Worm (Caenorhabditis elegans) whole organism, L1 larva: Measurements from ENCODE around the gene irld-65.

Experiments used
- C04F5.9 ChIP-seq: sonication (generic microtip); optimal IDR thresholded peaks from 2 replicates; lab custom pipeline; 2016; ENCODE audit warnings: missing genetic modification characterization, missing compliant biosample characterization
- Y116A8C.19 ChIP-seq: sonication (generic microtip); optimal IDR thresholded peaks from 2 replicates; lab custom pipeline; 2016; ENCODE audit warnings: missing compliant biosample characterization, missing genetic modification characterization, borderline replicate concordance
- alr-1 ChIP-seq: fragments of 200-800 bp; sonication (Bioruptor generic); optimal IDR thresholded peaks from 2 replicates; lab custom pipeline; 2018; ENCODE audit warnings: borderline replicate concordance, mild to moderate bottlenecking, missing genetic modification characterization, missing compliant biosample characterization
- aly-2 ChIP-seq: fragments of 150-350 bp; optimal IDR thresholded peaks from 2 replicates; lab custom pipeline; 2014; ENCODE audit warnings: missing biosample characterization, missing genetic modification characterization
- ama-1 ChIP-seq: fragments of 150-350 bp; optimal IDR thresholded peaks from 2 replicates; lab custom pipeline; 2014
- blmp-1 ChIP-seq: fragments of 150-350 bp; optimal IDR thresholded peaks from 2 replicates; lab custom pipeline; 2014; ENCODE audit warnings: missing biosample characterization, missing genetic modification characterization
- ceh-8 ChIP-seq: fragments of 200-800 bp; sonication (Bioruptor generic); optimal IDR thresholded peaks from 2 replicates; lab custom pipeline; 2018; ENCODE audit warnings: mild to moderate bottlenecking, missing genetic modification characterization, moderate library complexity, missing compliant biosample characterization
- ceh-82 ChIP-seq, 3 experiments: fragments of 150-350 bp in 1 of 3; sonication (generic microtip) in 2 of 3; optimal IDR thresholded peaks; 2 replicates each; lab custom pipeline; 2014 to 2017; ENCODE audit warnings: missing biosample characterization in 3 of 3, missing genetic modification characterization in 3 of 3
- ceh-90 ChIP-seq: sonication (generic microtip); optimal IDR thresholded peaks from 2 replicates; lab custom pipeline; 2016; ENCODE audit warnings: missing genetic modification characterization, missing compliant biosample characterization
- dpl-1 ChIP-seq, 3 experiments: fragments of 150-350 bp in 2 of 3; sonication (generic microtip) in 1 of 3; optimal IDR thresholded peaks; 2 replicates each; lab custom pipeline; 2014 to 2017; ENCODE audit warnings: missing biosample characterization in 3 of 3, missing genetic modification characterization in 3 of 3, missing genetic modification reagents in 3 of 3
- dsc-1 ChIP-seq: sonication (generic microtip); optimal IDR thresholded peaks from 2 replicates; lab custom pipeline; 2016; ENCODE audit warnings: mild to moderate bottlenecking, missing genetic modification characterization, missing compliant biosample characterization
- efl-3 ChIP-seq: fragments of 200-800 bp; sonication (Bioruptor generic); optimal IDR thresholded peaks from 2 replicates; lab custom pipeline; 2018; ENCODE audit warnings: mild to moderate bottlenecking, missing genetic modification characterization, missing compliant biosample characterization
- egl-27 ChIP-seq, 2 experiments: fragments of 150-350 bp in 1 of 2; sonication (generic microtip); optimal IDR thresholded peaks; 3 replicates each; lab custom pipeline; 2017 to 2018; ENCODE audit warnings: missing biosample characterization in 2 of 2, missing genetic modification characterization in 2 of 2, missing genetic modification reagents in 2 of 2
- ets-5 ChIP-seq: fragments of 200-800 bp; sonication (Bioruptor generic); IDR thresholded peaks from 2 replicates; pipeline ENCODE4 v1.3.6; 2022; ENCODE audit warnings: missing genetic modification characterization, missing compliant biosample characterization
- fkh-10 ChIP-seq: sonication (generic microtip); optimal IDR thresholded peaks from 2 replicates; lab custom pipeline; 2017; ENCODE audit warnings: missing biosample characterization, missing genetic modification reagents, missing genetic modification characterization
- hlh-17 ChIP-seq: fragments of 200-800 bp; sonication (Bioruptor generic); optimal IDR thresholded peaks from 2 replicates; lab custom pipeline; 2018; ENCODE audit warnings: missing genetic modification characterization, mild to moderate bottlenecking, missing compliant biosample characterization, moderate library complexity, borderline replicate concordance
- hpl-2 ChIP-seq: fragments of 150-350 bp; optimal IDR thresholded peaks from 2 replicates; lab custom pipeline; 2014; ENCODE audit warnings: missing biosample characterization, missing genetic modification reagents, missing genetic modification characterization
- irx-1 ChIP-seq: sonication (generic microtip); optimal IDR thresholded peaks from 2 replicates; lab custom pipeline; 2016; ENCODE audit warnings: missing genetic modification characterization, missing compliant biosample characterization
- jun-1 ChIP-seq: fragments of 150-350 bp; optimal IDR thresholded peaks from 2 replicates; lab custom pipeline; 2014; ENCODE audit warnings: missing biosample characterization, missing genetic modification reagents, missing genetic modification characterization
- lin-14 ChIP-seq: fragments of 200-800 bp; sonication (Bioruptor generic); optimal IDR thresholded peaks from 2 replicates; lab custom pipeline; 2018; ENCODE audit warnings: mild to moderate bottlenecking, missing genetic modification characterization, moderate library complexity, missing compliant biosample characterization
- mab-9 ChIP-seq: fragments of 200-800 bp; sonication (Bioruptor generic); IDR thresholded peaks from 2 replicates; pipeline ENCODE4 v1.3.6; 2022; ENCODE audit warnings: missing genetic modification reagents, missing genetic modification characterization, missing compliant biosample characterization
- mdl-1 ChIP-seq, 2 experiments: fragments of 150-350 bp; optimal IDR thresholded peaks; 2 replicates each; lab custom pipeline; 2014 to 2017; ENCODE audit warnings: missing biosample characterization in 2 of 2, missing genetic modification characterization in 2 of 2, inconsistent platforms in 1 of 2
- mef-2 ChIP-seq: fragments of 150-350 bp; optimal IDR thresholded peaks from 2 replicates; lab custom pipeline; 2014; ENCODE audit warnings: missing biosample characterization, missing genetic modification characterization
- mep-1 ChIP-seq: fragments of 150-350 bp; optimal IDR thresholded peaks from 2 replicates; lab custom pipeline; 2014; ENCODE audit warnings: missing biosample characterization, missing genetic modification characterization
- nhr-28 ChIP-seq: fragments of 150-350 bp; optimal IDR thresholded peaks from 2 replicates; lab custom pipeline; 2014; ENCODE audit warnings: missing biosample characterization, missing genetic modification characterization
- nhr-47 ChIP-seq: sonication (generic microtip); optimal IDR thresholded peaks from 2 replicates; lab custom pipeline; 2016; ENCODE audit warnings: mild to moderate bottlenecking, missing genetic modification characterization, moderate library complexity, missing compliant biosample characterization
- nhr-71 ChIP-seq: sonication (generic microtip); optimal IDR thresholded peaks from 2 replicates; lab custom pipeline; 2016; ENCODE audit warnings: mild to moderate bottlenecking, missing genetic modification characterization, moderate library complexity, missing compliant biosample characterization
- nhr-77 ChIP-seq: fragments of 150-350 bp; optimal IDR thresholded peaks from 2 replicates; lab custom pipeline; 2014; ENCODE audit warnings: missing biosample characterization, missing genetic modification characterization
- nhr-84 ChIP-seq: sonication (generic microtip); optimal IDR thresholded peaks from 2 replicates; lab custom pipeline; 2017; ENCODE audit warnings: missing biosample characterization, missing genetic modification characterization
- nhr-90 ChIP-seq: sonication (generic microtip); optimal IDR thresholded peaks from 2 replicates; lab custom pipeline; 2016; ENCODE audit warnings: mild to moderate bottlenecking, missing genetic modification characterization, missing compliant biosample characterization; ENCODE audit not compliant: poor library complexity
- pqm-1 ChIP-seq: sonication (generic microtip); optimal IDR thresholded peaks from 3 replicates; lab custom pipeline; 2017; ENCODE audit warnings: missing biosample characterization, missing genetic modification characterization
- skn-1 ChIP-seq: fragments of 150-350 bp; optimal IDR thresholded peaks from 2 replicates; lab custom pipeline; 2014; ENCODE audit warnings: missing biosample characterization, missing genetic modification characterization
- snu-23 ChIP-seq: sonication (generic microtip); optimal IDR thresholded peaks from 2 replicates; lab custom pipeline; 2016; ENCODE audit warnings: missing genetic modification characterization, missing compliant biosample characterization
- sptf-1 ChIP-seq: fragments of 150-350 bp; optimal IDR thresholded peaks from 2 replicates; lab custom pipeline; 2014; ENCODE audit warnings: missing biosample characterization, missing genetic modification characterization
- swsn-7 ChIP-seq: sonication (generic microtip); optimal IDR thresholded peaks from 2 replicates; lab custom pipeline; 2016; ENCODE audit warnings: missing genetic modification characterization, missing compliant biosample characterization
- unc-130 ChIP-seq: fragments of 150-350 bp; optimal IDR thresholded peaks from 2 replicates; lab custom pipeline; 2017; ENCODE audit warnings: missing biosample characterization, missing genetic modification characterization, inconsistent platforms
- unc-30 ChIP-seq: sonication (generic microtip); optimal IDR thresholded peaks from 2 replicates; lab custom pipeline; 2017; ENCODE audit warnings: missing biosample characterization, missing genetic modification characterization
- unc-62 ChIP-seq: fragments of 150-350 bp; optimal IDR thresholded peaks from 2 replicates; lab custom pipeline; 2014; ENCODE audit warnings: missing biosample characterization, missing genetic modification reagents, missing genetic modification characterization
- unc-86 ChIP-seq: sonication (generic microtip); optimal IDR thresholded peaks from 2 replicates; lab custom pipeline; 2016; ENCODE audit warnings: missing genetic modification characterization, missing compliant biosample characterization
- zip-4 ChIP-seq: fragments of 200-800 bp; sonication (Bioruptor generic); optimal IDR thresholded peaks from 2 replicates; lab custom pipeline; 2018; ENCODE audit warnings: mild to moderate bottlenecking, missing genetic modification characterization, moderate library complexity, missing compliant biosample characterization
- ztf-4 ChIP-seq: fragments of 150-350 bp; optimal IDR thresholded peaks from 2 replicates; lab custom pipeline; 2014; ENCODE audit warnings: missing biosample characterization, missing genetic modification characterization

irld-65 gene

DNA sequence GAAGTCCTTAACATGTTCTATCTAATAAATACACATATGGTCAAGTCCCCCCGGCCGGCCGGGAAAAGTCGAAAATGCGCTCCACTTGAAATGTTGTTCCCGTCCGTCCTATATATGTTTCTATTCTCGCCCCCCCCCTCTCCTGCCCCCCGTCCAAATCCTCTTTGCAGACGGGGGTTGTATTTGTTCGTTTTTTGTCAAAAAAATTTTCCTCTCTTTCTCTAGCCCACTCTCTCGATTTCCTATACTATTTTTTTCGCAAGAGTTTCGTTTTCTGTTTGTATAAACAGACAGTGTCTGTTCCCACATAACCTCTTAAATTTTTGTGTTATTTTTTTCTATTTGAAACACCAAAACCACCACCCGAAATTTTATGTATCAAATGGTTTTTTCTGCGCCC is 29.3 kb upstream of the irld-65 start (continued):
- no peak for TF ChIP-seq ama-1
- peak; percentile 31 for TF ChIP-seq nhr-77 (tag; lab: Kevin White, UChicago)
- no peak for TF ChIP-seq ceh-90 (tag; lab: Kevin White, UChicago)
- TF ChIP-seq mab-9 = no peak
- no peak for TF ChIP-seq irx-1 (tag; lab: Kevin White, UChicago)
- no peak for TF ChIP-seq hlh-17 (GFP tag; lab: Kevin White, UChicago)
- TF ChIP-seq nhr-47 = peak; percentile 1
- no peak for TF ChIP-seq egl-27 (tag; optimal IDR thresholded peaks at IDR 0.05; lab: Kevin White, UChicago)
- peak; percentile 25 for TF ChIP-seq swsn-7 (tag; lab: Kevin White, UChicago)
- no peak for TF ChIP-seq C04F5.9
- TF ChIP-seq skn-1 = no peak
- no peak for TF ChIP-seq fkh-10 (GFP tag; lab: Kevin White, UChicago)
- TF ChIP-seq unc-30 (tag; lab: Kevin White, UChicago) = no peak
- no peak for TF ChIP-seq Y116A8C.19
- TF ChIP-seq mef-2 = no peak
- peak; percentile 7 for TF ChIP-seq snu-23 (GFP tag; lab: Kevin White, UChicago)
- TF ChIP-seq ceh-8 (GFP tag; lab: Kevin White, UChicago) = no peak
- TF ChIP-seq nhr-71 (tag; lab: Kevin White, UChicago) = peak; percentile 31
- no peak for TF ChIP-seq dsc-1 (tag; lab: Kevin White, UChicago)
- TF ChIP-seq blmp-1 (tag; lab: Kevin White, UChicago) = peak; percentile 8
- TF ChIP-seq ztf-4 (tag; lab: Kevin White, UChicago) = no peak
- no peak for TF ChIP-seq nhr-28 (tag; lab: Kevin White, UChicago)
- TF ChIP-seq alr-1 (tag; lab: Kevin White, UChicago) = no peak
- no peak for TF ChIP-seq zip-4 (GFP tag; lab: Kevin White, UChicago)
- no peak for TF ChIP-seq jun-1

DNA sequence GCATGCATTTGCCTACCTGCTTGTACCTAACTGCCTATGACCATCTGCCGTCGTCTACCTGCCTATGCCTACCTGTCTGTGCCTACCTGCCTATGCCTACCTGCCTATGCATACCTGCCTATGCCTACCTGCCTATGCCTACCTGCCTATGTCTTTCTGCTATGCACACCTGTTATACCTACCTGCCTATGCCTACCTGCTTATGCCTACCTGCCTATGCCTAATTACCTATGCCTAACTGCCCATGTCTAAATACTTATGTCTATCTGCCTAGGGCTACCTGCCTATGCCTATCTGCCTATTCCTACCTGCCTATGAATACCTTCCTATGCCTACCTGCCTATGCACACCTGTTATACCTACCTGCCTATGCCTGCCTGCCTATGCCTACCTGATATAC is 28.6 kb upstream of the irld-65 start:
- TF ChIP-seq sptf-1 (tag; lab: Kevin White, UChicago) (no peak), ceh-82 (tag; optimal IDR thresholded peaks at IDR 0.05; lab: Kevin White, UChicago) (no peak), ets-5 (GFP tag; lab: Robert Waterston, UW) (no peak), nhr-84 (tag; lab: Kevin White, UChicago) (no peak), unc-62 (no peak), mdl-1 (tag; optimal IDR thresholded peaks at IDR 0.05; lab: Kevin White, UChicago) (no peak), nhr-47 (no peak), pqm-1 (tag; lab: Kevin White, UChicago) (no peak), unc-86 (tag; lab: Kevin White, UChicago) (no peak), fkh-10 (GFP tag; lab: Kevin White, UChicago) (no peak), mep-1 (tag; lab: Kevin White, UChicago) (no peak), Y116A8C.19 (no peak), hpl-2 (GFP tag; lab: Kevin White, UChicago) (no peak), unc-130 (tag; lab: Kevin White, UChicago) (no peak), efl-3 (GFP tag; lab: Kevin White, UChicago) (no peak), aly-2 (tag; lab: Kevin White, UChicago) (no peak), mef-2 (no peak), dpl-1 (GFP tag; optimal IDR thresholded peaks at IDR 0.05; lab: Kevin White, UChicago) (no peak), nhr-90 (tag; lab: Kevin White, UChicago) (no peak), lin-14 (no peak)
